Fruit fly (Drosophila melanogaster) whole organism, pupa: ENCODE measurements around the gene Ndae1.

Experiments used
- CG9948 ChIP-seq: fragments of 200-800 bp; sonication (Bioruptor generic); optimal IDR thresholded peaks from 2 replicates; lab custom pipeline; 2018; ENCODE audit warnings: missing biosample characterization, mild to moderate bottlenecking, missing genetic modification characterization, moderate library complexity
- D1 ChIP-seq: fragments of 200-800 bp; sonication (Bioruptor generic); optimal IDR thresholded peaks from 2 replicates; lab custom pipeline; 2018; ENCODE audit warnings: missing biosample characterization, mild to moderate bottlenecking, missing genetic modification characterization, moderate library complexity
- EcR ChIP-seq: fragments of 200-800 bp; sonication (Bioruptor generic); optimal IDR thresholded peaks from 3 replicates; lab custom pipeline; 2019; ENCODE audit warnings: missing biosample characterization, missing genetic modification characterization, mild to moderate bottlenecking, moderate library complexity, missing genetic modification reagents
- Pif1B ChIP-seq: fragments of 200-800 bp; sonication (Bioruptor generic); optimal IDR thresholded peaks from 3 replicates; lab custom pipeline; 2016; ENCODE audit warnings: missing biosample characterization, missing genetic modification characterization
- rn ChIP-seq: fragments of 200-800 bp; sonication (Bioruptor generic); IDR thresholded peaks from 2 replicates; pipeline ENCODE4 v1.3.6; 2022; ENCODE audit warnings: missing biosample characterization, missing genetic modification characterization

DNA sequence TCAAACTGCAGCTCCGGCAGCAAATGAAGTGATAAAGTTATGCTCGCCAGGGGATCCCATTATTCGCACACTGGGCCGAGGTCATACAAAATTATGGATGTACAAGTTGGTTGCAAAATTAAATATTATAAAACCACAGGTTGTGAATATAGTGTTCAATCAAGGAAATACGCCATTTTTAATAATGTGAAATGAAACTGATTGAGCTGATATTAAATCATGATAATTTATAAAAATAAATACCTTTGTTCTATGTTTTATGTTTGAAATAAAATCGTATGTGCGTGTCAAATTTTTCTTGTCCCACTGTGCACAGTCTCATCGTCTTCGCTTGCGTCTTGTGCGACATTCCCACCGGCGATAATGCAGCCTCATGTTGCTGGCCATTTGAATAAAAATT, 46.8 kb upstream of the Ndae1 start:
- TF ChIP-seq Pif1B, result peak; percentile 47
- no peak for TF ChIP-seq EcR (GFP tag; lab: Kevin White, UChicago)
- no peak for TF ChIP-seq D1 (tag; lab: Kevin White, UChicago)
- TF ChIP-seq rn (GFP tag; lab: Robert Waterston, UW), result no peak
- TF ChIP-seq CG9948 (tag; lab: Kevin White, UChicago), result peak; percentile 61
